Fruit fly (Drosophila melanogaster): Measurements from ENCODE around the gene Prosbeta4R2.

- TF ChIP-seq CG3838 (GFP tag; optimal IDR thresholded peaks at IDR 0.05), result no peak
- TF ChIP-seq Taf1 (GFP tag; IDR thresholded peaks at IDR 0.05), result no peak
- no peak for TF ChIP-seq nom (GFP tag; optimal IDR thresholded peaks at IDR 0.05)
- no peak for TF ChIP-seq CG11247 (GFP tag; IDR thresholded peaks at IDR 0.05)
- no peak for TF ChIP-seq CG2712 (tag; optimal IDR thresholded peaks at IDR 0.05)
- no peak for TF ChIP-seq HLH3B (GFP tag; IDR thresholded peaks at IDR 0.05)
- TF ChIP-seq NC2α (GFP tag; optimal IDR thresholded peaks at IDR 0.05), result no peak
- TF ChIP-seq CG4730 (GFP tag; IDR thresholded peaks at IDR 0.05), result no peak
Observed at dm6 chr2L:2655094-2655493, at the start of gene Prosbeta4R2.

Measured in whole organism, embryonic.